Fruit fly (Drosophila melanogaster) whole organism: ENCODE results near the gene CG34427.
A peak's percentile ranks its signal among the peaks of the same experiment; 100 is the strongest.

Source experiments
- CG8478 ChIP-seq: fragments of >200 bp; optimal IDR thresholded peaks from 2 replicates; lab custom pipeline; 2018; ENCODE audit warnings: inconsistent platforms
- Dll ChIP-seq: fragments of >200 bp; optimal IDR thresholded peaks from 2 replicates; lab custom pipeline; 2017
- EcR ChIP-seq, 2 experiments: fragments of >200 bp; optimal IDR thresholded peaks; 2 replicates each; lab custom pipeline; 2017; ENCODE audit warnings: missing biosample characterization in 2 of 2, missing genetic modification characterization in 2 of 2, missing genetic modification reagents in 2 of 2
- pan ChIP-seq: fragments of >200 bp; optimal IDR thresholded peaks from 2 replicates; lab custom pipeline; 2017
- psq ChIP-seq: fragments of >200 bp; optimal IDR thresholded peaks from 2 replicates; lab custom pipeline; 2017
- usp ChIP-seq: fragments of >200 bp; optimal IDR thresholded peaks from 2 replicates; lab custom pipeline; 2017; ENCODE audit warnings: missing biosample characterization, missing genetic modification characterization, mixed read lengths

The CG34427 gene

dm6 chr3L:8804082-8804814 is at the start of gene CG34427, which contains the start of gene CG32023:
Gene CG34427 (plus strand): TSS chr3L:8804764.
Gene CG32023 (minus strand): TSS chr3L:8804182.
- no peak for TF ChIP-seq EcR (GFP tag; optimal IDR thresholded peaks at IDR 0.05; lab: Kevin White, UChicago)
- TF ChIP-seq usp = no peak
- no peak for TF ChIP-seq pan (lab: Kevin White, UChicago)
- no peak for TF ChIP-seq Dll (lab: Kevin White, UChicago)
- TF ChIP-seq CG8478 (lab: Kevin White, UChicago) = no peak

- no peak for TF ChIP-seq pan (lab: Kevin White, UChicago)
- TF ChIP-seq EcR (GFP tag; optimal IDR thresholded peaks at IDR 0.05; lab: Kevin White, UChicago) = no peak
- TF ChIP-seq CG8478 (lab: Kevin White, UChicago) = no peak
- TF ChIP-seq Dll (lab: Kevin White, UChicago) = no peak
- no peak for TF ChIP-seq psq (lab: Kevin White, UChicago)
- no peak for TF ChIP-seq usp
These were observed 48.9 kb upstream of the CG34427 start, which contains the start of gene CG6576 for dm6 chr3L:8755689-8756088. Gene CG6576 (plus strand): TSS chr3L:8755989.

- no peak for TF ChIP-seq pan (lab: Kevin White, UChicago)
- TF ChIP-seq psq (lab: Kevin White, UChicago) = no peak
- TF ChIP-seq EcR (GFP tag; optimal IDR thresholded peaks at IDR 0.05; lab: Kevin White, UChicago) = no peak
- TF ChIP-seq Dll (lab: Kevin White, UChicago) = no peak
- no peak for TF ChIP-seq usp
- TF ChIP-seq CG8478 (lab: Kevin White, UChicago) = no peak
These were observed 41.5 kb upstream of the CG34427 start for dm6 chr3L:8763037-8763454.

dm6 chr3L:8763794-8764193 is 40.8 kb upstream of the CG34427 start:
- TF ChIP-seq pan (lab: Kevin White, UChicago) (peak; percentile 94), EcR (GFP tag; optimal IDR thresholded peaks at IDR 0.05; lab: Kevin White, UChicago) (no peak)

dm6 chr3L:8765493-8765892 is 39.1 kb upstream of the CG34427 start:
- TF ChIP-seq CG8478 (lab: Kevin White, UChicago) (no peak), usp (no peak), EcR (GFP tag; optimal IDR thresholded peaks at IDR 0.05; lab: Kevin White, UChicago) (no peak), Dll (lab: Kevin White, UChicago) (no peak)

- TF ChIP-seq Dll (lab: Kevin White, UChicago) (peak; percentile 3), EcR (GFP tag; optimal IDR thresholded peaks at IDR 0.05; lab: Kevin White, UChicago) (no peak), usp (no peak), psq (lab: Kevin White, UChicago) (no peak), CG8478 (lab: Kevin White, UChicago) (no peak), pan (lab: Kevin White, UChicago) (no peak)
These were observed 38.5 kb upstream of the CG34427 start for dm6 chr3L:8765969-8766538.

- TF ChIP-seq pan (lab: Kevin White, UChicago) (no peak), usp (no peak), Dll (lab: Kevin White, UChicago) (no peak), CG8478 (lab: Kevin White, UChicago) (no peak), psq (lab: Kevin White, UChicago) (no peak), EcR (GFP tag; optimal IDR thresholded peaks at IDR 0.05; lab: Kevin White, UChicago) (no peak)
These were observed 36.7 kb upstream of the CG34427 start for dm6 chr3L:8767876-8768275.

- TF ChIP-seq Dll (lab: Kevin White, UChicago) (no peak), EcR (GFP tag; optimal IDR thresholded peaks at IDR 0.05; lab: Kevin White, UChicago) (no peak), psq (lab: Kevin White, UChicago) (no peak), CG8478 (lab: Kevin White, UChicago) (no peak), usp (no peak), pan (lab: Kevin White, UChicago) (no peak)
These were observed 33.8 kb upstream of the CG34427 start for dm6 chr3L:8770616-8771229.

dm6 chr3L:8772998-8773684 is 31.4 kb upstream of the CG34427 start:
- no peak for TF ChIP-seq CG8478 (lab: Kevin White, UChicago)
- TF ChIP-seq Dll (lab: Kevin White, UChicago) = no peak
- TF ChIP-seq pan (lab: Kevin White, UChicago) = no peak
- TF ChIP-seq psq (lab: Kevin White, UChicago) = no peak
- no peak for TF ChIP-seq usp
- no peak for TF ChIP-seq EcR (GFP tag; optimal IDR thresholded peaks at IDR 0.05; lab: Kevin White, UChicago)

- TF ChIP-seq usp = no peak
- no peak for TF ChIP-seq Dll (lab: Kevin White, UChicago)
- no peak for TF ChIP-seq psq (lab: Kevin White, UChicago)
- no peak for TF ChIP-seq CG8478 (lab: Kevin White, UChicago)
- TF ChIP-seq EcR (GFP tag; optimal IDR thresholded peaks at IDR 0.05; lab: Kevin White, UChicago) = no peak
- no peak for TF ChIP-seq pan (lab: Kevin White, UChicago)
These were observed 30.9 kb upstream of the CG34427 start for dm6 chr3L:8773713-8774112.
